Fruit fly (Drosophila melanogaster) S2 (cell line): ENCODE results near the gene CG8419.

Source experiments
- CG8478 ChIP-seq: fragments of >200 bp; optimal IDR thresholded peaks from 2 replicates; lab custom pipeline; 2018
- CTCF ChIP-seq, 2 experiments: fragments of >200 bp; optimal IDR thresholded peaks; 2 replicates each; lab custom pipeline; 2018

DNA sequence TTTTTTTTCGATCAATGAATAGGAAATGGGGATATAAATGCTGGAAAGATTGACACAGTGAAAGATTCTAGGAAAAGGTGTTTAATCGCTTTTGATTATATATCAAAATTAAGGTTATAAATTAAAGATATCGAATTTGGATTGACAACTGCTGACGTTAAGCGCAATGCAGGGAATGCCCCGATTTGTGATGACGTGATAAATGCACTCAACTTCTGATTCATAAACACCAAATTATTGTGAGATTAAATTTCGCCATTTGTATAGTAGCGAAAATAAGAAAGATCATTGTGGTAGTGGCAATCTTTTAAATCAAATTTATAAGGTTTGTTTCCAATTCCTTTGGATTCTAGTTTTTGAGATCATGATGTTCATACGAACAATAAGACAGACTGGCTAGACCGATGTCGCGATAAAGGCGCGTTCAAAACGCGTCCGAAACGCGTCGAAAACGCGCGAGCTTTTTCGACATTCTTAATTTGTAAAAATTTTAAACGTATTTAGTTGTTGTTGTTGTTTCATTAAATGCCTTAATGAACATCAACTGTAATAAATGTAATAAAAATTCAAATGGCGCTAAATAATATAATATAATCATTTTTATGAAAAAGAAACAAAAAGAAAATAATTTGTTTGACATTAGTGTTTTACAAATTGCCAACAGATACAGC is 9.4 kb downstream of the CG8419 start, which contains the start of gene CG8349:
- TF ChIP-seq CG8478 (lab: Kevin White, UChicago): no peak
- no peak for TF ChIP-seq CTCF (optimal IDR thresholded peaks at IDR 0.05; lab: Kevin White, UChicago)
